Worm (Caenorhabditis elegans) whole organism, L1 larva: ENCODE data around the gene glb-6.

Experiments used
- C16A3.4 ChIP-seq: fragments of 150-350 bp; optimal IDR thresholded peaks from 2 replicates; lab custom pipeline; 2014; ENCODE audit warnings: missing biosample characterization, missing genetic modification characterization
- F16B12.6 ChIP-seq: fragments of 150-350 bp; optimal IDR thresholded peaks from 2 replicates; lab custom pipeline; 2014; ENCODE audit warnings: missing biosample characterization, missing genetic modification characterization
- aly-2 ChIP-seq: fragments of 150-350 bp; optimal IDR thresholded peaks from 2 replicates; lab custom pipeline; 2014; ENCODE audit warnings: missing biosample characterization, missing genetic modification characterization
- ama-1 ChIP-seq: fragments of 150-350 bp; optimal IDR thresholded peaks from 2 replicates; lab custom pipeline; 2014
- blmp-1 ChIP-seq: fragments of 150-350 bp; optimal IDR thresholded peaks from 2 replicates; lab custom pipeline; 2014; ENCODE audit warnings: missing biosample characterization, missing genetic modification characterization
- ceh-82 ChIP-seq, 3 experiments: fragments of 150-350 bp in 1 of 3; sonication (generic microtip) in 2 of 3; optimal IDR thresholded peaks; 2 replicates each; lab custom pipeline; 2014 to 2017; ENCODE audit warnings: missing biosample characterization in 3 of 3, missing genetic modification characterization in 3 of 3
- dpl-1 ChIP-seq, 3 experiments: fragments of 150-350 bp in 2 of 3; sonication (generic microtip) in 1 of 3; optimal IDR thresholded peaks; 2 replicates each; lab custom pipeline; 2014 to 2017; ENCODE audit warnings: missing biosample characterization in 3 of 3, missing genetic modification characterization in 3 of 3, missing genetic modification reagents in 3 of 3
- efl-1 ChIP-seq, 4 experiments: fragments of 150-350 bp; optimal IDR thresholded peaks in 3 of 4; peaks in 1 of 4; 1 replicate in 1 of 4; 2 replicates in 3 of 4; lab custom pipeline; 2014; ENCODE audit warnings: missing biosample characterization in 2 of 4, missing genetic modification characterization in 2 of 4, missing genetic modification reagents in 2 of 4
- efl-3 ChIP-seq: fragments of 200-800 bp; sonication (Bioruptor generic); optimal IDR thresholded peaks from 2 replicates; lab custom pipeline; 2018; ENCODE audit warnings: mild to moderate bottlenecking, missing genetic modification characterization, missing compliant biosample characterization
- fkh-8 ChIP-seq: sonication (generic microtip); optimal IDR thresholded peaks from 2 replicates; lab custom pipeline; 2016; ENCODE audit warnings: mild to moderate bottlenecking, missing genetic modification characterization, missing compliant biosample characterization
- fos-1 ChIP-seq: fragments of 150-350 bp; optimal IDR thresholded peaks from 2 replicates; lab custom pipeline; 2014; ENCODE audit warnings: missing biosample characterization, missing genetic modification characterization
- grh-1 ChIP-seq: fragments of 200-800 bp; sonication (Bioruptor generic); IDR thresholded peaks from 2 replicates; pipeline ENCODE4 v1.3.6; 2022; ENCODE audit warnings: missing genetic modification reagents, missing genetic modification characterization, missing compliant biosample characterization
- hlh-17 ChIP-seq: fragments of 200-800 bp; sonication (Bioruptor generic); optimal IDR thresholded peaks from 2 replicates; lab custom pipeline; 2018; ENCODE audit warnings: missing genetic modification characterization, mild to moderate bottlenecking, missing compliant biosample characterization, moderate library complexity, borderline replicate concordance
- isw-1 ChIP-seq: fragments of 200-800 bp; sonication (Bioruptor generic); IDR thresholded peaks from 2 replicates; pipeline ENCODE4 v1.3.6; 2022; ENCODE audit warnings: missing genetic modification characterization, missing compliant biosample characterization
- lin-35 ChIP-seq, 2 experiments: fragments of 150-350 bp; optimal IDR thresholded peaks; 2 replicates each; lab custom pipeline; 2014; ENCODE audit warnings: missing biosample characterization in 2 of 2, missing genetic modification characterization in 2 of 2, missing genetic modification reagents in 2 of 2
- lin-39 ChIP-seq: fragments of 150-350 bp; optimal IDR thresholded peaks from 2 replicates; lab custom pipeline; 2014; ENCODE audit warnings: missing biosample characterization, missing genetic modification reagents, missing genetic modification characterization
- lir-3 ChIP-seq: sonication (generic microtip); optimal IDR thresholded peaks from 2 replicates; lab custom pipeline; 2016; ENCODE audit warnings: mild to moderate bottlenecking, missing genetic modification characterization, moderate library complexity, missing compliant biosample characterization; ENCODE audit not compliant: poor library complexity
- lsy-2 ChIP-seq, 2 experiments: fragments of 150-350 bp; optimal IDR thresholded peaks; 2 replicates each; lab custom pipeline; 2014; ENCODE audit warnings: missing biosample characterization in 2 of 2, missing genetic modification characterization in 2 of 2
- mab-9 ChIP-seq: fragments of 200-800 bp; sonication (Bioruptor generic); IDR thresholded peaks from 2 replicates; pipeline ENCODE4 v1.3.6; 2022; ENCODE audit warnings: missing genetic modification reagents, missing genetic modification characterization, missing compliant biosample characterization
- mdl-1 ChIP-seq, 2 experiments: fragments of 150-350 bp; optimal IDR thresholded peaks; 2 replicates each; lab custom pipeline; 2014 to 2017; ENCODE audit warnings: missing biosample characterization in 2 of 2, missing genetic modification characterization in 2 of 2, inconsistent platforms in 1 of 2
- nhr-237 ChIP-seq: fragments of 150-350 bp; optimal IDR thresholded peaks from 2 replicates; lab custom pipeline; 2014; ENCODE audit warnings: missing biosample characterization, missing genetic modification characterization
- nhr-71 ChIP-seq: sonication (generic microtip); optimal IDR thresholded peaks from 2 replicates; lab custom pipeline; 2016; ENCODE audit warnings: mild to moderate bottlenecking, missing genetic modification characterization, moderate library complexity, missing compliant biosample characterization
- nhr-76 ChIP-seq: sonication (generic microtip); optimal IDR thresholded peaks from 2 replicates; lab custom pipeline; 2017; ENCODE audit warnings: missing biosample characterization, missing genetic modification characterization
- nhr-90 ChIP-seq: sonication (generic microtip); optimal IDR thresholded peaks from 2 replicates; lab custom pipeline; 2016; ENCODE audit warnings: mild to moderate bottlenecking, missing genetic modification characterization, missing compliant biosample characterization; ENCODE audit not compliant: poor library complexity
- rnt-1 ChIP-seq: sonication (generic microtip); optimal IDR thresholded peaks from 2 replicates; lab custom pipeline; 2016; ENCODE audit warnings: mild to moderate bottlenecking, missing genetic modification characterization, moderate library complexity, missing compliant biosample characterization
- snpc-4 ChIP-seq: fragments of 150-350 bp; optimal IDR thresholded peaks from 2 replicates; lab custom pipeline; 2014; ENCODE audit warnings: missing biosample characterization, missing genetic modification characterization
- snu-23 ChIP-seq: sonication (generic microtip); optimal IDR thresholded peaks from 2 replicates; lab custom pipeline; 2016; ENCODE audit warnings: missing genetic modification characterization, missing compliant biosample characterization
- sox-4 ChIP-seq: sonication (generic microtip); optimal IDR thresholded peaks from 2 replicates; lab custom pipeline; 2016; ENCODE audit warnings: missing genetic modification characterization, missing compliant biosample characterization
- sup-37 ChIP-seq: fragments of 200-800 bp; sonication (Bioruptor generic); optimal IDR thresholded peaks from 2 replicates; lab custom pipeline; 2018; ENCODE audit warnings: mild to moderate bottlenecking, missing genetic modification characterization, missing compliant biosample characterization
- tbx-2 ChIP-seq: sonication (generic microtip); optimal IDR thresholded peaks from 2 replicates; lab custom pipeline; 2016; ENCODE audit warnings: missing genetic modification characterization, missing compliant biosample characterization
- unc-130 ChIP-seq: fragments of 150-350 bp; optimal IDR thresholded peaks from 2 replicates; lab custom pipeline; 2017; ENCODE audit warnings: missing biosample characterization, missing genetic modification characterization, inconsistent platforms
- unc-30 ChIP-seq: sonication (generic microtip); optimal IDR thresholded peaks from 2 replicates; lab custom pipeline; 2017; ENCODE audit warnings: missing biosample characterization, missing genetic modification characterization
- unc-98 ChIP-seq: fragments of 200-800 bp; sonication (Bioruptor generic); IDR thresholded peaks from 2 replicates; pipeline ENCODE4 v1.3.6; 2022; ENCODE audit warnings: missing genetic modification characterization, missing compliant biosample characterization
- vab-15 ChIP-seq: sonication (generic microtip); optimal IDR thresholded peaks from 2 replicates; lab custom pipeline; 2017; ENCODE audit warnings: missing genotype, mild to moderate bottlenecking, missing genetic modification characterization, missing compliant biosample characterization

The glb-6 gene

DNA sequence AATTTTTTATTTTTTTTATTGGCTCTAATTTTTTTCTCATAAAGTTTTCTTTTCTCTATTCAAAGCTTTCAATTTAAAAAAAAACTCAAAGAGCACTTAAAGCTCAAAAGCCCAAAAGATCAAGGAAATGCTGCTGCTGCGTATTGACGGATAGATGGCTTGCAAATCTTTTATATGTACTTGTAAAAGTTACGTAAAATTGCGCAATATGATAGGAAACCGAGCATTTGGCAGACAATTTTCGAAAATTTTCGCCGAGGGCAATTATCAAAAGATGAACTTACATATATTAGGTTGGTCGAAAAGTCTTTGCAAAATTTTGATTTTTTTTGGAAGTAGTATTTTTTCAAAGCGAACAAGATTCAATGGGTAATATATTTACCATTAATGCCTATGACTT lies 21.8 kb downstream of the glb-6 start:
- TF ChIP-seq F16B12.6 (tag; lab: Kevin White, UChicago) (no peak), fkh-8 (tag; lab: Kevin White, UChicago) (no peak), snpc-4 (tag; lab: Kevin White, UChicago) (no peak)

DNA sequence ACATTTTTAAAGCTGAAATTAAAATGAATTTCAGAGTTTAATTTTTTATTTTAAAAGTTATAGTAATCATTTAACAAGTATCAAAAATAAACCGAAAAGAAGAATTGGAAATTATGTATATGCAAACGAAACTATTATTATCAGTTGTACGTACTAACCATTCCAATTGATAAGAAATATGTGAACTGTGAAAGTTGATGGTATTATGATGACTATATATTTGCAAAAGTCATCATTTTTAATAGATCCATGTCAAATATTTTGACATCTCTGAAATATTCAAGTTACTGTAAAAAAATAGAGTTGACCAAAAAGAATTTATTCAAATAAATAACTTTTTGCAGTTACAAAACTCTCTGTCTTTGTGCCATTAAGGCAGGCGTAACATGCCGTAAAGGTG lies 22.3 kb downstream of the glb-6 start, which contains the start of gene ugt-48:
ugt-48 (minus strand) TSS at position 12 of the 400 bp plus-strand sequence.
- TF ChIP-seq mdl-1 (tag; optimal IDR thresholded peaks at IDR 0.05; lab: Kevin White, UChicago) (no peak), mab-9 (GFP tag; lab: Robert Waterston, UW) (no peak), snpc-4 (tag; lab: Kevin White, UChicago) (no peak), F16B12.6 (tag; lab: Kevin White, UChicago) (no peak), unc-30 (tag; lab: Kevin White, UChicago) (no peak), sup-37 (GFP tag; lab: Kevin White, UChicago) (no peak), dpl-1 (GFP tag; optimal IDR thresholded peaks at IDR 0.05; lab: Kevin White, UChicago) (no peak), unc-98 (no peak), vab-15 (tag; lab: Kevin White, UChicago) (no peak), fos-1 (no peak), tbx-2 (tag; lab: Kevin White, UChicago) (no peak)

DNA sequence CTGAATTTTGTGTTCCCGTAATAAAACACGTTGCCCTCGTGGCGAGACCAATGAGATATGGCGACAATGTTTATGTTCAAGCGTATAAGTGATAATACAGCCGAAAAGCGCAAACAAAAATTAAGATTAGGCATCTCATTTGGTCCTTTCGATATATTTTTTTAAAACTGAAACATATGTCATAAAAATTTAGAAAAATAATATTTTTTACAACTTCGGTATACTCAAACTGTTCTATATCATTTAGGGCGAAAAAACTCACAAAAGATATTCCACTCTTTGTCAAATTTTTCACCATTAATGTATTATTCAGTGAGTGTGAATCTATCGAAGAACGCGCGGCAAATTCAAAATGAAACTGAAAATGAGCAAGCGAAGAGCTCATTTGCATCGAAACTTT lies 31.8 kb downstream of the glb-6 start, which contains the start of gene cft-1:
cft-1 (plus strand) TSS at position 301 of the 400 bp plus-strand sequence.
- no peak for TF ChIP-seq unc-98

DNA sequence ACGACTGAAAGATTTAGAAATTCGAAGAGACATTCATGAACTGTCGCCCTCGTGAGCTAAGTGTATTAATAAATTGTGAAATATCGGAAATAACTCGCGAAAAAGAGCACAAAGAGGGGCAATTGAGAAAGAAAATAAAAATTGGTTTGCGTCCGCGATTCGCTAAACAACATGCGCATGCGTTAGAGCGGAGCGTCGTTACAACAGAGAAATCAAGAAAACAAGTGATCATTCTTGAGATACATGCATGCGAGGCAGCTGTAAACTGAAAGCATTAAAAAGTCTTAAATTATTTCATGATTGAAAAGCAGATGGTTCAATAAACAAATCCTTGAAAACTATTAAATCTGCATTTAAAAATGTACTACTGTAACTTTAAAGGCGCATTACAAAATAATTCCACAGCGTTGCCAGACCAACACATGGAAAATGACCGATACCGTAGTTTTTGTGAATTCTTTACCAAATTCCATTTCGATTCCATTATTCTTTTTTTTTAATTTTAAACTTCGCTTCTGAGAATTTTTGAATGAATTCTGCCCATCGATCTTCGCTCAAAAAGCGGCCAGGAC lies 34.0 kb downstream of the glb-6 start, which contains the start of the genes cox-16 and syp-2:
cox-16 (minus strand) TSS at position 4 of the 572 bp plus-strand sequence.
syp-2 (plus strand) TSS at position 248 of the 572 bp plus-strand sequence.
- peak in 1 of 2 experiments; percentile 61 for TF ChIP-seq lsy-2 (tag; optimal IDR thresholded peaks at IDR 0.05; lab: Kevin White, UChicago)
- TF ChIP-seq C16A3.4 (tag; lab: Kevin White, UChicago), result peak; percentile 8
- no peak for TF ChIP-seq sox-4 (tag; lab: Kevin White, UChicago)
- no peak for TF ChIP-seq lir-3
- no peak for TF ChIP-seq isw-1 (GFP tag; lab: Robert Waterston, UW)
- TF ChIP-seq nhr-237 (tag; lab: Kevin White, UChicago), result no peak
- no peak for TF ChIP-seq lin-39 (tag; lab: Kevin White, UChicago)
- no peak for TF ChIP-seq ama-1 (lab: Kevin White, UChicago)
- TF ChIP-seq grh-1, result no peak
- no peak for TF ChIP-seq nhr-76
- no peak for TF ChIP-seq aly-2 (tag; lab: Kevin White, UChicago)
- TF ChIP-seq ceh-82 (tag; optimal IDR thresholded peaks at IDR 0.05; lab: Kevin White, UChicago), result peak in 2 of 3 experiments; percentile 3 to 11
- TF ChIP-seq snu-23 (GFP tag; lab: Kevin White, UChicago), result peak; percentile 35
- TF ChIP-seq sup-37 (GFP tag; lab: Kevin White, UChicago), result no peak
- TF ChIP-seq efl-1 (optimal IDR thresholded peaks at IDR 0.05; lab: Kevin White, UChicago), result peak; percentile 33 to 45
- TF ChIP-seq efl-1 (GFP tag; optimal IDR thresholded peaks at IDR 0.05 in 1 of 2; lab: Kevin White, UChicago), result peak; percentile 35 to 86
- peak; percentile 5 for TF ChIP-seq rnt-1
- TF ChIP-seq dpl-1 (GFP tag; optimal IDR thresholded peaks at IDR 0.05; lab: Kevin White, UChicago), result peak in 2 of 3 experiments; percentile 20 to 54
- TF ChIP-seq nhr-90 (tag; lab: Kevin White, UChicago), result no peak
- no peak for TF ChIP-seq unc-98
- TF ChIP-seq nhr-71, result no peak
- TF ChIP-seq unc-30 (tag; lab: Kevin White, UChicago), result no peak
- TF ChIP-seq unc-130 (tag; lab: Kevin White, UChicago), result peak; percentile 21
- peak; percentile 12 for TF ChIP-seq blmp-1 (tag; lab: Kevin White, UChicago)
- no peak for TF ChIP-seq efl-3 (GFP tag; lab: Kevin White, UChicago)
- peak; percentile 33 to 52 for TF ChIP-seq lin-35 (GFP tag; optimal IDR thresholded peaks at IDR 0.05; lab: Kevin White, UChicago)

DNA sequence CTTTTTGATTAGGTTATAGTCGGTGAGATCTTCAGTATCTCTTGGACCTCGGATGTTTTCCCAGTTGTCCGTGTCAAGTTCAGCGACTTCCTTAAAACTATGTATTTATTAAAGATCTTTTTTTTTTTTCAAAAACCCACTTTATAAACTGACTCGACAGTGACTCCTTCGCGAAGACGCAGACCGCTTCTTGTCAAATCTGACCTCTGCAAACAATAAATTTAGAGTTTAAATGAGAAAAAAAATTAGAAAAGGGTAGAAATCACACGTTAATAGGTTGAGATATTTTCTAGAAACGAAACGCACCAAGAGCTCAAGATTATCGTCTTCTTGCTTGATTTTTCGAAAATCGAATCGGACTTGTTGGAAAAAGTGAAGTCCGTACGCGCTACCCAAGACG lies 34.6 kb downstream of the glb-6 start, which contains the start of gene C24G6.8:
C24G6.8 (minus strand) TSS at position 101 of the 400 bp plus-strand sequence.
- no peak for TF ChIP-seq grh-1
- no peak for TF ChIP-seq hlh-17
- no peak for TF ChIP-seq efl-1 (optimal IDR thresholded peaks at IDR 0.05; lab: Kevin White, UChicago)
- TF ChIP-seq efl-1 (GFP tag; optimal IDR thresholded peaks at IDR 0.05 in 1 of 2; lab: Kevin White, UChicago), result peak in 1 of 2 experiments; percentile 68
